Fruit fly (Drosophila melanogaster) whole organism, embryonic: ENCODE results near the gene CG13658.
A peak's percentile ranks its signal among the peaks of the same experiment; 100 is the strongest.

ENCODE experiments used
- ATbp ChIP-seq: fragments of 200-800 bp; sonication (Bioruptor generic); optimal IDR thresholded peaks from 2 replicates; lab custom pipeline; 2017; ENCODE audit warnings: missing biosample characterization, mild to moderate bottlenecking, missing genetic modification characterization, missing genetic modification reagents
- Blimp-1 ChIP-seq: fragments of 200-800 bp; sonication (Bioruptor generic); optimal IDR thresholded peaks from 3 replicates; lab custom pipeline; 2018; ENCODE audit warnings: missing biosample characterization, missing genetic modification characterization, mild to moderate bottlenecking, moderate library complexity, missing genetic modification reagents
- BtbVII ChIP-seq: fragments of 200-800 bp; sonication (Bioruptor generic); optimal IDR thresholded peaks from 3 replicates; lab custom pipeline; 2017; ENCODE audit warnings: missing biosample characterization, mild to moderate bottlenecking, missing genetic modification characterization
- CG10209 ChIP-seq: fragments of 200-800 bp; sonication (Bioruptor generic); optimal IDR thresholded peaks from 3 replicates; lab custom pipeline; 2017; ENCODE audit warnings: missing biosample characterization, mild to moderate bottlenecking, missing genetic modification characterization, missing genetic modification reagents
- CG10462 ChIP-seq: fragments of 200-800 bp; sonication (Bioruptor generic); optimal IDR thresholded peaks from 2 replicates; lab custom pipeline; 2016; ENCODE audit warnings: missing biosample characterization, missing genetic modification characterization
- CG11085 ChIP-seq: fragments of 200-800 bp; sonication (Bioruptor generic); IDR thresholded peaks from 2 replicates; pipeline ENCODE4 v1.3.6; 2022; ENCODE audit warnings: missing biosample characterization, missing genetic modification characterization
- CG11695 ChIP-seq: fragments of 200-800 bp; sonication (Bioruptor generic); IDR thresholded peaks from 3 replicates; pipeline ENCODE4 v1.3.6; 2022; ENCODE audit warnings: missing biosample characterization, missing genetic modification characterization
- CG12942 ChIP-seq: fragments of 200-800 bp; sonication (Bioruptor generic); optimal IDR thresholded peaks from 3 replicates; lab custom pipeline; 2016; ENCODE audit warnings: missing biosample characterization, missing genetic modification characterization
- CG1603 ChIP-seq: fragments of 200-800 bp; sonication (Bioruptor generic); optimal IDR thresholded peaks from 2 replicates; lab custom pipeline; 2019; ENCODE audit warnings: missing biosample characterization, mild to moderate bottlenecking, missing genetic modification characterization, moderate library complexity
- CG17829 ChIP-seq: fragments of 200-800 bp; optimal IDR thresholded peaks from 2 replicates; lab custom pipeline; 2019; ENCODE audit warnings: missing biosample characterization, mild to moderate bottlenecking, missing genetic modification characterization, moderate library complexity
- CG18619 ChIP-seq: fragments of 200-800 bp; sonication (Bioruptor generic); optimal IDR thresholded peaks from 3 replicates; lab custom pipeline; 2017; ENCODE audit warnings: missing biosample characterization, mild to moderate bottlenecking, missing genetic modification characterization
- CG2678 ChIP-seq: fragments of 200-800 bp; sonication (Bioruptor generic); optimal IDR thresholded peaks from 3 replicates; lab custom pipeline; 2019; ENCODE audit warnings: missing biosample characterization, mild to moderate bottlenecking, missing genetic modification characterization, moderate library complexity
- CG2889 ChIP-seq: fragments of 200-800 bp; sonication (Bioruptor generic); IDR thresholded peaks from 3 replicates; pipeline ENCODE4 v1.3.6; 2022; ENCODE audit warnings: missing biosample characterization, missing genetic modification characterization
- CG32532 ChIP-seq: fragments of 200-800 bp; sonication (Bioruptor generic); IDR thresholded peaks from 2 replicates; pipeline ENCODE4 v1.3.6; 2022; ENCODE audit warnings: missing biosample characterization, missing genetic modification characterization
- CG34376 ChIP-seq: fragments of 200-800 bp; sonication (Bioruptor generic); optimal IDR thresholded peaks from 2 replicates; lab custom pipeline; 2018; ENCODE audit warnings: missing biosample characterization, mild to moderate bottlenecking, missing genetic modification characterization
- CG4617 ChIP-seq: fragments of 200-800 bp; sonication (Bioruptor generic); optimal IDR thresholded peaks from 3 replicates; lab custom pipeline; 2016; ENCODE audit warnings: missing biosample characterization, missing genetic modification characterization, borderline replicate concordance
- CG6175 ChIP-seq: fragments of 200-800 bp; sonication (Bioruptor generic); IDR thresholded peaks from 3 replicates; pipeline ENCODE4 v1.3.6; 2022; ENCODE audit warnings: missing biosample characterization, missing genetic modification characterization
- CG6683 ChIP-seq: fragments of 200-800 bp; sonication (Bioruptor generic); optimal IDR thresholded peaks from 2 replicates; lab custom pipeline; 2017; ENCODE audit warnings: missing biosample characterization, mild to moderate bottlenecking, missing genetic modification characterization, missing genetic modification reagents
- CG6765 ChIP-seq: fragments of 200-800 bp; sonication (Bioruptor generic); optimal IDR thresholded peaks from 3 replicates; lab custom pipeline; 2017; ENCODE audit warnings: missing biosample characterization, mild to moderate bottlenecking, missing genetic modification characterization
- CkIIα-i1 ChIP-seq: fragments of 200-800 bp; sonication (Bioruptor generic); IDR thresholded peaks from 2 replicates; pipeline ENCODE4 v1.3.6; 2022; ENCODE audit warnings: missing biosample characterization, missing genetic modification characterization
- CoRest ChIP-seq: fragments of 200-800 bp; sonication (Bioruptor generic); optimal IDR thresholded peaks from 3 replicates; lab custom pipeline; 2018; ENCODE audit warnings: missing biosample characterization, mild to moderate bottlenecking, missing genetic modification characterization, moderate library complexity
- Dip3 ChIP-seq: fragments of 200-800 bp; sonication (Bioruptor generic); optimal IDR thresholded peaks from 3 replicates; lab custom pipeline; 2016; ENCODE audit warnings: missing biosample characterization, missing genetic modification characterization
- Dref ChIP-seq: fragments of 200-800 bp; sonication (Bioruptor generic); IDR thresholded peaks from 2 replicates; pipeline ENCODE4 v1.3.6; 2022; ENCODE audit warnings: missing biosample characterization, missing genetic modification characterization
- GATAe ChIP-seq: fragments of 200-800 bp; sonication (Bioruptor generic); conservative IDR thresholded peaks from 2 replicates; pipeline ENCODE4 v1.3.6; 2022; ENCODE audit warnings: missing biosample characterization, missing genetic modification characterization
- HmgD ChIP-seq: fragments of 200-800 bp; sonication (Bioruptor generic); optimal IDR thresholded peaks from 3 replicates; lab custom pipeline; 2016; ENCODE audit warnings: missing biosample characterization, missing genetic modification characterization
- Mes4 ChIP-seq: fragments of 200-800 bp; sonication (Bioruptor generic); optimal IDR thresholded peaks from 2 replicates; lab custom pipeline; 2016; ENCODE audit warnings: missing biosample characterization, missing genetic modification characterization
- TFAM ChIP-seq: fragments of 200-800 bp; sonication (Bioruptor generic); optimal IDR thresholded peaks from 2 replicates; lab custom pipeline; 2017; ENCODE audit warnings: missing biosample characterization, missing genetic modification characterization, inconsistent platforms
- Tbp ChIP-seq: fragments of >200 bp; optimal IDR thresholded peaks from 2 replicates; lab custom pipeline; 2018; ENCODE audit warnings: missing biosample characterization, missing genetic modification characterization
- Vsx1 ChIP-seq: fragments of 200-800 bp; sonication (Bioruptor generic); optimal IDR thresholded peaks from 2 replicates; lab custom pipeline; 2017; ENCODE audit warnings: missing biosample characterization, mild to moderate bottlenecking, missing genetic modification characterization, missing genetic modification reagents
- chif ChIP-seq, 2 experiments: fragments of 200-800 bp; sonication (Bioruptor generic); optimal IDR thresholded peaks; 3 replicates each; lab custom pipeline; 2016; ENCODE audit warnings: missing biosample characterization in 2 of 2, missing genetic modification characterization in 2 of 2
- chn ChIP-seq: fragments of 200-800 bp; sonication (Bioruptor generic); optimal IDR thresholded peaks from 2 replicates; lab custom pipeline; 2016; ENCODE audit warnings: missing biosample characterization, missing genetic modification characterization
- emc ChIP-seq: fragments of 200-800 bp; sonication (Bioruptor generic); optimal IDR thresholded peaks from 2 replicates; lab custom pipeline; 2016; ENCODE audit warnings: missing biosample characterization, missing genetic modification characterization
- en ChIP-seq: fragments of 200-800 bp; sonication (Bioruptor generic); optimal IDR thresholded peaks from 2 replicates; lab custom pipeline; 2016; ENCODE audit warnings: missing biosample characterization, missing genetic modification characterization
- ewg ChIP-seq: fragments of 200-800 bp; sonication (Bioruptor generic); optimal IDR thresholded peaks from 3 replicates; lab custom pipeline; 2017; ENCODE audit warnings: mild to moderate bottlenecking, missing biosample characterization, missing genetic modification reagents, missing genetic modification characterization
- fd102C ChIP-seq: fragments of 200-800 bp; sonication (Bioruptor generic); optimal IDR thresholded peaks from 2 replicates; lab custom pipeline; 2018; ENCODE audit warnings: missing biosample characterization, mild to moderate bottlenecking, missing genetic modification characterization, moderate library complexity
- fd96Cb ChIP-seq: fragments of 200-800 bp; sonication (Bioruptor generic); optimal IDR thresholded peaks from 2 replicates; lab custom pipeline; 2018; ENCODE audit warnings: missing biosample characterization, mild to moderate bottlenecking, missing genetic modification characterization, moderate library complexity
- gcm ChIP-seq: fragments of 200-800 bp; sonication (Bioruptor generic); optimal IDR thresholded peaks from 2 replicates; lab custom pipeline; 2019; ENCODE audit warnings: missing biosample characterization, mild to moderate bottlenecking, missing genetic modification characterization, moderate library complexity
- ham ChIP-seq: fragments of 200-800 bp; sonication (Bioruptor generic); IDR thresholded peaks from 2 replicates; pipeline ENCODE4 v1.3.6; 2022; ENCODE audit warnings: missing biosample characterization, missing genetic modification characterization
- insv ChIP-seq, 2 experiments: fragments of 200-800 bp; sonication (Bioruptor generic); optimal IDR thresholded peaks; 3 replicates each; lab custom pipeline; 2016 to 2018; ENCODE audit warnings: missing biosample characterization in 2 of 2, missing genetic modification characterization in 2 of 2
- knrl ChIP-seq: fragments of 200-800 bp; sonication (Bioruptor generic); IDR thresholded peaks from 3 replicates; pipeline ENCODE4 v1.3.6; 2022; ENCODE audit warnings: missing biosample characterization, missing genetic modification characterization; ENCODE audit not compliant: partially characterized antibody
- lbe ChIP-seq: fragments of 200-800 bp; sonication (Bioruptor generic); optimal IDR thresholded peaks from 2 replicates; lab custom pipeline; 2016; ENCODE audit warnings: missing biosample characterization, mild to moderate bottlenecking, missing genetic modification characterization
- pho ChIP-seq: fragments of 200-800 bp; sonication (Bioruptor generic); optimal IDR thresholded peaks from 2 replicates; lab custom pipeline; 2016; ENCODE audit warnings: missing biosample characterization, missing genetic modification characterization
- pros ChIP-seq: fragments of 200-800 bp; sonication (Bioruptor generic); optimal IDR thresholded peaks from 3 replicates; lab custom pipeline; 2019; ENCODE audit warnings: missing biosample characterization, mild to moderate bottlenecking, missing genetic modification characterization, moderate library complexity
- sc ChIP-seq, 3 experiments: fragments of >200 bp in 2 of 3; fragments of 200-800 bp in 1 of 3; sonication (Bioruptor generic) in 1 of 3; optimal IDR thresholded peaks; 2 replicates in 2 of 3; 3 replicates in 1 of 3; lab custom pipeline; 2017; ENCODE audit warnings: mild to moderate bottlenecking in 1 of 3, missing biosample characterization in 1 of 3, missing genetic modification characterization in 1 of 3, missing genetic modification reagents in 1 of 3
- slp2 ChIP-seq: fragments of 200-800 bp; sonication (Bioruptor generic); optimal IDR thresholded peaks from 2 replicates; lab custom pipeline; 2016; ENCODE audit warnings: missing biosample characterization, missing genetic modification characterization
- trem ChIP-seq: fragments of 200-800 bp; optimal IDR thresholded peaks from 3 replicates; lab custom pipeline; 2019; ENCODE audit warnings: missing biosample characterization, mild to moderate bottlenecking, missing genetic modification characterization, moderate library complexity
- ttk ChIP-seq: fragments of 200-800 bp; sonication (Bioruptor generic); IDR thresholded peaks from 2 replicates; pipeline ENCODE4 v2.1.2; 2022; ENCODE audit warnings: missing biosample characterization, missing genetic modification characterization
- zen2 ChIP-seq: fragments of 200-800 bp; sonication (Bioruptor generic); IDR thresholded peaks from 3 replicates; pipeline ENCODE4 v1.3.6; 2022; ENCODE audit warnings: missing biosample characterization, missing genetic modification characterization; ENCODE audit not compliant: partially characterized antibody

The CG13658 gene

dm6 chr3R:25258628-25259240, 28.5 kb upstream of the CG13658 start, which contains the start of gene CG11857 (continued):
- TF ChIP-seq CG6683 (GFP tag; lab: Kevin White, UChicago) (peak; percentile 87), CoRest (peak; percentile 99), CG4617 (GFP tag; lab: Kevin White, UChicago) (peak; percentile 99), fd96Cb (tag; lab: Kevin White, UChicago) (peak; percentile 98), lbe (GFP tag; lab: Kevin White, UChicago) (peak; percentile 96), Dip3 (GFP tag; lab: Kevin White, UChicago) (peak; percentile 97), emc (GFP tag; lab: Kevin White, UChicago) (peak; percentile 94), CkIIα-i1 (GFP tag; lab: Robert Waterston, UW) (peak; percentile 90), ham (GFP tag; lab: Robert Waterston, UW) (peak; percentile 96), pho (GFP tag; lab: Kevin White, UChicago) (peak; percentile 98), ttk (GFP tag; lab: Robert Waterston, UW) (peak; percentile 99), knrl (GFP tag; lab: Robert Waterston, UW) (peak; percentile 100), trem (tag; lab: Kevin White, UChicago) (peak; percentile 97), CG18619 (GFP tag; lab: Kevin White, UChicago) (peak; percentile 97), CG6765 (GFP tag; lab: Kevin White, UChicago) (peak; percentile 87), fd102C (peak; percentile 79), Blimp-1 (GFP tag; lab: Kevin White, UChicago) (peak; percentile 95), CG10462 (peak; percentile 97), CG11695 (GFP tag; lab: Robert Waterston, UW) (peak; percentile 96), Mes4 (peak; percentile 94), ATbp (GFP tag; lab: Kevin White, UChicago) (peak; percentile 92), sc (optimal IDR thresholded peaks at IDR 0.05; lab: Kevin White, UChicago) (no peak), sc (GFP tag; optimal IDR thresholded peaks at IDR 0.05; lab: Kevin White, UChicago) (peak; percentile 94), chif (GFP tag; optimal IDR thresholded peaks at IDR 0.05; lab: Kevin White, UChicago) (peak; percentile 97 to 98), CG17829 (tag; lab: Kevin White, UChicago) (peak; percentile 98), CG6175 (GFP tag; lab: Robert Waterston, UW) (peak; percentile 98), CG2889 (GFP tag; lab: Robert Waterston, UW) (peak; percentile 99), pros (peak; percentile 8), Vsx1 (GFP tag; lab: Kevin White, UChicago) (peak; percentile 88), Dref (GFP tag; lab: Robert Waterston, UW) (peak; percentile 81), CG10209 (GFP tag; lab: Kevin White, UChicago) (peak; percentile 97), chn (peak; percentile 98), TFAM (peak; percentile 73), zen2 (peak; percentile 99), CG2678 (tag; lab: Kevin White, UChicago) (peak; percentile 98), CG12942 (GFP tag; lab: Kevin White, UChicago) (peak; percentile 98), insv (GFP tag; optimal IDR thresholded peaks at IDR 0.05; lab: Kevin White, UChicago) (peak in 1 of 2 experiments; percentile 77), BtbVII (GFP tag; lab: Kevin White, UChicago) (peak; percentile 91), CG1603 (tag; lab: Kevin White, UChicago) (peak; percentile 97), GATAe (peak; percentile 97), CG34376 (GFP tag; lab: Kevin White, UChicago) (peak; percentile 97), Tbp (no peak), CG32532 (GFP tag; lab: Robert Waterston, UW) (peak; percentile 99), HmgD (GFP tag; lab: Kevin White, UChicago) (peak; percentile 95), slp2 (peak; percentile 96), ewg (GFP tag; lab: Kevin White, UChicago) (peak; percentile 92), gcm (GFP tag; lab: Kevin White, UChicago) (peak; percentile 94), CG11085 (peak; percentile 99), en (GFP tag; lab: Kevin White, UChicago) (peak; percentile 90)
